Worm (Caenorhabditis elegans): ENCODE data around the gene htas-1.

Gene htas-1

DNA sequence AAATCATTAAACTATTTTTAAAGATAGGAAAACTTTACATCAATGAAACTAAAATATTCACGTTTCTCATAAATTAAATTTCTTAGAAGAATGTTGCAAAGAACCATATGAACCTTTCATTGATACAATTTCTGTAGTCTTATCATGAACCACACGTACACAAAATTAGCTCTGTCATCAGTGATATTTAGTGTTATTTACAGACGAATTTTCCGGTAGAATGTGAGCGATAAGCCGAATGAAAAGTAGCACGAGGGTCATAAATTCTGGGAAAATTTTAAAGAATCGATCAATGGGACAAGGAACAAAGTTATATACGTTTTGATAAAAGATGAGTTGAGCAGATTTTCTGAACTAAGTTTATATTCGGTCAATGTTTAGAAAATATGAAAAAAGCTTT is 6.8 kb downstream of the htas-1 start:
- no peak for TF ChIP-seq unc-39 (tag; optimal IDR thresholded peaks at IDR 0.05)
- TF ChIP-seq ztf-4 (tag; optimal IDR thresholded peaks at IDR 0.05): no peak
- TF ChIP-seq ceh-82 (tag; optimal IDR thresholded peaks at IDR 0.05): no peak
- no peak for TF ChIP-seq elt-1 (tag; optimal IDR thresholded peaks at IDR 0.05)
- no peak for TF ChIP-seq nhr-12 (tag; optimal IDR thresholded peaks at IDR 0.05)
- no peak for TF ChIP-seq R02D3.7 (tag; optimal IDR thresholded peaks at IDR 0.05)
- TF ChIP-seq dmd-4 (tag; optimal IDR thresholded peaks at IDR 0.05): no peak
- TF ChIP-seq crh-2 (tag; optimal IDR thresholded peaks at IDR 0.05): peak; percentile 71
- TF ChIP-seq ZK546.5 (tag; optimal IDR thresholded peaks at IDR 0.05): no peak
- no peak for TF ChIP-seq alr-1 (tag; optimal IDR thresholded peaks at IDR 0.05)
- peak in 1 of 2 experiments; percentile 30 for TF ChIP-seq mdl-1 (tag; optimal IDR thresholded peaks at IDR 0.05)
- TF ChIP-seq unc-55 (GFP tag; optimal IDR thresholded peaks at IDR 0.05): no peak
- peak; percentile 73 for TF ChIP-seq fos-1 (tag; optimal IDR thresholded peaks at IDR 0.05)
- no peak for TF ChIP-seq nhr-77 (tag; optimal IDR thresholded peaks at IDR 0.05)
- no peak for TF ChIP-seq ama-1 (optimal IDR thresholded peaks at IDR 0.05)
- no peak for TF ChIP-seq blmp-1 (tag; optimal IDR thresholded peaks at IDR 0.05; ENCODE audit: insufficient read depth)
- no peak for TF ChIP-seq lin-13 (GFP tag; optimal IDR thresholded peaks at IDR 0.05)
- no peak for TF ChIP-seq ztf-11 (tag; optimal IDR thresholded peaks at IDR 0.05)
- TF ChIP-seq lin-39 (tag; optimal IDR thresholded peaks at IDR 0.05): no peak
- no peak for TF ChIP-seq unc-62 (GFP tag; optimal IDR thresholded peaks at IDR 0.05)
- TF ChIP-seq F13H6.1 (tag; optimal IDR thresholded peaks at IDR 0.05): peak; percentile 32
- TF ChIP-seq nhr-6 (tag; optimal IDR thresholded peaks at IDR 0.05): no peak
- TF ChIP-seq sma-9 (GFP tag; optimal IDR thresholded peaks at IDR 0.05): peak; percentile 75
- no peak for TF ChIP-seq sma-9 (tag; optimal IDR thresholded peaks at IDR 0.05)
- no peak for TF ChIP-seq ztf-1 (GFP tag; conservative IDR thresholded peaks at IDR 0.05)
- TF ChIP-seq elt-3 (tag; optimal IDR thresholded peaks at IDR 0.05): no peak
- TF ChIP-seq nhr-129 (tag; optimal IDR thresholded peaks at IDR 0.05): peak; percentile 32
- no peak for TF ChIP-seq nhr-25 (tag; optimal IDR thresholded peaks at IDR 0.05)
- peak; percentile 13 for TF ChIP-seq gmeb-1 (tag; optimal IDR thresholded peaks at IDR 0.05)
- no peak for TF ChIP-seq mbf-1 (tag; optimal IDR thresholded peaks at IDR 0.05)

DNA sequence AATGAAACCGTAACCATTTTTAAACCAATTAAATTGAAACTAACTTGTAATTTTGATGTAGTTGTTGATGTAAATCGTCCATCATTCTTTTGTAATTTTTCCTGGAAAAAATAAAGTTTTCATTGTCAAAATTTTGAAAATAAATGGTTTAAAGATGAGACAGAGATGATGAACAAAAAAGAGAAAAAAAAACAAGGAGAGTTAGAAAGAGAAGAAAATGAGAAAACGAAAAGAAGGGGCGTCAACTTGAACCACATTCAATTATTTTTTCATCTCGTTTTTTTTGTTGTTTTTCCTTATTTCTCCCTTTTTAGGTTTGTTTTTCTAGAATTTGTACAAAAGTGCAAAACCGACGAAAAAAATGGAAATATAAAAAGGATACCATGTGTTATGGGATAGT is 7.8 kb downstream of the htas-1 start, which contains the start of gene nhr-34:
Gene nhr-34 (minus strand): TSS at position 101 of the 400 bp plus-strand sequence.
- TF ChIP-seq aly-2 (tag; optimal IDR thresholded peaks at IDR 0.05): no peak
- no peak for TF ChIP-seq zag-1 (tag; optimal IDR thresholded peaks at IDR 0.05)
- TF ChIP-seq sma-3 (GFP tag; optimal IDR thresholded peaks at IDR 0.05): no peak
- TF ChIP-seq nhr-6 (tag; optimal IDR thresholded peaks at IDR 0.05): no peak
- TF ChIP-seq nhr-12 (tag; optimal IDR thresholded peaks at IDR 0.05): no peak
- no peak for TF ChIP-seq elt-1 (tag; optimal IDR thresholded peaks at IDR 0.05)
- no peak for TF ChIP-seq egl-27 (tag; optimal IDR thresholded peaks at IDR 0.05)
- TF ChIP-seq ama-1 (optimal IDR thresholded peaks at IDR 0.05): no peak
- no peak for TF ChIP-seq nhr-11 (tag; optimal IDR thresholded peaks at IDR 0.05)
- TF ChIP-seq skn-1 (tag; optimal IDR thresholded peaks at IDR 0.05): no peak
- no peak for TF ChIP-seq lsy-2 (tag; optimal IDR thresholded peaks at IDR 0.05)
- TF ChIP-seq lin-39 (tag; optimal IDR thresholded peaks at IDR 0.05): no peak

DNA sequence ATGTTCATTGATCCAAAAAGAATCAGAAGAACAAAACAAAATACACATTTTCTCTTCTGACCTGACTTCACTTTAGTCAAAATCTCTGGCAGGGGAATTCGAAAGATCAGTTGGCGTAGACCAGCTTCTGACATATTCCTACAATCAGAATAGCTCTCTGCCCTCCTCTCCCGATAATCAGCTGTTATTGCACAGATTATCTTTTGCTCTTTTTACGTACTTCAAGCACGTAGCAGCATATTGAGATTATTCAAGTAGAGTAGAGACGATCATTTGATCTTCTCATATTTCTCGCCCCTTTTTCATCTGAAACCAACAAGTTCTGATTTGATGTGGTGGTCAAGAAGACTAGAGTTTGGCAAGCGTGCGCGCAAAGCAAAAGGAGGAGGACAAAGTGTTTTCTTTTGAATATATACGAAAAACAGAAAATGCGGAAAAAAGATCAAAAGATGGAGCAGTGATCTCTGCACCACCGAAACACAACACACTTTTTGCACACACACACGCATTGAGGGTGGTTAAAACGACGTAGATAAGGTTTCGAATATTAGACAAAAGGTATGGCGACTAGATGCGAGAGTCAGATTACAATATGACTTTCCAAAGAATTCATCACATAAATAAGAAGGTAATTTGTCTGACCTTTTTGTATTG is 9.5 kb downstream of the htas-1 start:
- TF ChIP-seq aly-2 (tag; optimal IDR thresholded peaks at IDR 0.05) (no peak), alr-1 (tag; optimal IDR thresholded peaks at IDR 0.05) (no peak), zag-1 (tag; optimal IDR thresholded peaks at IDR 0.05) (no peak), nhr-25 (tag; optimal IDR thresholded peaks at IDR 0.05) (no peak), unc-62 (GFP tag; optimal IDR thresholded peaks at IDR 0.05) (no peak), lsy-2 (tag; optimal IDR thresholded peaks at IDR 0.05) (no peak), blmp-1 (tag; optimal IDR thresholded peaks at IDR 0.05; ENCODE audit: insufficient read depth) (no peak), nhr-77 (tag; optimal IDR thresholded peaks at IDR 0.05) (no peak), elt-3 (tag; optimal IDR thresholded peaks at IDR 0.05) (no peak), R02D3.7 (tag; optimal IDR thresholded peaks at IDR 0.05) (no peak), sem-4 (tag; optimal IDR thresholded peaks at IDR 0.05) (no peak), skn-1 (tag; optimal IDR thresholded peaks at IDR 0.05) (no peak), nhr-6 (tag; optimal IDR thresholded peaks at IDR 0.05) (no peak), ama-1 (optimal IDR thresholded peaks at IDR 0.05) (no peak), nhr-12 (tag; optimal IDR thresholded peaks at IDR 0.05) (no peak), C34F6.9 (tag; optimal IDR thresholded peaks at IDR 0.05) (no peak), ceh-16 (tag; optimal IDR thresholded peaks at IDR 0.05) (no peak), gmeb-1 (tag; optimal IDR thresholded peaks at IDR 0.05) (no peak), dmd-4 (tag; optimal IDR thresholded peaks at IDR 0.05) (no peak), elt-1 (tag; optimal IDR thresholded peaks at IDR 0.05) (peak; percentile 48), ztf-11 (tag; optimal IDR thresholded peaks at IDR 0.05) (no peak), nhr-11 (tag; optimal IDR thresholded peaks at IDR 0.05) (no peak), nhr-10 (tag; optimal IDR thresholded peaks at IDR 0.05) (no peak), nhr-23 (tag; optimal IDR thresholded peaks at IDR 0.05) (no peak), lin-39 (tag; optimal IDR thresholded peaks at IDR 0.05) (no peak), ztf-4 (tag; optimal IDR thresholded peaks at IDR 0.05) (no peak), mbf-1 (tag; optimal IDR thresholded peaks at IDR 0.05) (no peak), unc-39 (tag; optimal IDR thresholded peaks at IDR 0.05) (no peak), mab-5 (tag; optimal IDR thresholded peaks at IDR 0.05) (no peak), unc-55 (GFP tag; optimal IDR thresholded peaks at IDR 0.05) (no peak), crh-2 (tag; optimal IDR thresholded peaks at IDR 0.05) (peak; percentile 71), lin-13 (GFP tag; optimal IDR thresholded peaks at IDR 0.05) (no peak), mdl-1 (tag; optimal IDR thresholded peaks at IDR 0.05) (peak in 1 of 2 experiments; percentile 30), egl-27 (tag; optimal IDR thresholded peaks at IDR 0.05) (no peak), Y55F3AM.14 (GFP tag; optimal IDR thresholded peaks at IDR 0.05) (no peak), nhr-237 (tag; optimal IDR thresholded peaks at IDR 0.05) (no peak), fos-1 (tag; optimal IDR thresholded peaks at IDR 0.05) (peak; percentile 25), sma-9 (GFP tag; optimal IDR thresholded peaks at IDR 0.05) (peak; percentile 60), sma-9 (tag; optimal IDR thresholded peaks at IDR 0.05) (no peak)
